Worm (Caenorhabditis elegans) whole organism, late embryonic: Measurements from ENCODE around the gene mep-1.
A peak's percentile ranks its signal among the peaks of the same experiment; 100 is the strongest.

Source experiments
- F13H6.1 ChIP-seq: sonication (generic microtip); optimal IDR thresholded peaks from 2 replicates; lab custom pipeline; 2016; ENCODE audit warnings: missing genetic modification characterization, missing compliant biosample characterization
- K09A11.1 ChIP-seq: sonication (generic microtip); optimal IDR thresholded peaks from 2 replicates; lab custom pipeline; 2017; ENCODE audit warnings: antibody characterized with exemption, mild to moderate bottlenecking, missing genetic modification characterization, missing compliant biosample characterization; ENCODE audit not compliant: insufficient read depth
- ceh-31 ChIP-seq: sonication (generic microtip); optimal IDR thresholded peaks from 2 replicates; lab custom pipeline; 2016; ENCODE audit warnings: missing genetic modification characterization, missing compliant biosample characterization
- ceh-45 ChIP-seq: fragments of 200-800 bp; sonication (Bioruptor generic); IDR thresholded peaks from 2 replicates; pipeline ENCODE4 v1.3.6; 2022; ENCODE audit warnings: missing genetic modification reagents, missing genetic modification characterization, missing compliant biosample characterization
- hlh-30 ChIP-seq: sonication (generic microtip); optimal IDR thresholded peaks from 2 replicates; lab custom pipeline; 2017; ENCODE audit warnings: antibody characterized with exemption, missing genetic modification characterization, missing compliant biosample characterization; ENCODE audit not compliant: insufficient read depth
- pha-4 ChIP-seq: fragments of 150-350 bp; optimal IDR thresholded peaks from 2 replicates; lab custom pipeline; 2018; ENCODE audit warnings: missing biosample characterization, missing genetic modification reagents, missing genetic modification characterization
- unc-3 ChIP-seq, 2 experiments: fragments of 200-800 bp in 1 of 2; sonication (Bioruptor generic) in 1 of 2; sonication (generic microtip) in 1 of 2; conservative IDR thresholded peaks in 1 of 2; optimal IDR thresholded peaks in 1 of 2; 2 replicates each; pipeline versions ENCODE4 v1.3.6 to Lab custom; 2016 to 2022; ENCODE audit warnings: missing compliant biosample characterization in 2 of 2, missing genetic modification characterization in 2 of 2, missing genetic modification reagents in 1 of 2

- TF ChIP-seq pha-4 (no peak), ceh-31 (tag; lab: Kevin White, UChicago) (peak; percentile 10), ceh-45 (no peak), K09A11.1 (tag; lab: Kevin White, UChicago) (no peak), hlh-30 (tag; lab: Kevin White, UChicago) (no peak), F13H6.1 (tag; lab: Kevin White, UChicago) (no peak), unc-3 (GFP tag; conservative IDR thresholded peaks at IDR 0.05; lab: Robert Waterston, UW) (no peak), unc-3 (tag; optimal IDR thresholded peaks at IDR 0.05; lab: Kevin White, UChicago) (no peak)
Observed at ce11 chrIV:11494924-11495323, 29.5 kb upstream of the mep-1 start.
